Worm (Caenorhabditis elegans) whole organism, L1 larva: ENCODE results near the gene mex-6.

Source experiments
- egl-27 ChIP-seq, 2 experiments: fragments of 150-350 bp in 1 of 2; sonication (generic microtip); optimal IDR thresholded peaks; 3 replicates each; lab custom pipeline; 2017 to 2018; ENCODE audit warnings: missing biosample characterization in 2 of 2, missing genetic modification characterization in 2 of 2, missing genetic modification reagents in 2 of 2
- fos-1 ChIP-seq: fragments of 150-350 bp; optimal IDR thresholded peaks from 2 replicates; lab custom pipeline; 2014; ENCODE audit warnings: missing biosample characterization, missing genetic modification characterization
- lin-13 ChIP-seq: fragments of 150-350 bp; optimal IDR thresholded peaks from 2 replicates; lab custom pipeline; 2014; ENCODE audit warnings: missing biosample characterization, missing genetic modification reagents, missing genetic modification characterization
- lsy-2 ChIP-seq, 2 experiments: fragments of 150-350 bp; optimal IDR thresholded peaks; 2 replicates each; lab custom pipeline; 2014; ENCODE audit warnings: missing biosample characterization in 2 of 2, missing genetic modification characterization in 2 of 2
- pqm-1 ChIP-seq: sonication (generic microtip); optimal IDR thresholded peaks from 3 replicates; lab custom pipeline; 2017; ENCODE audit warnings: missing biosample characterization, missing genetic modification characterization
- sup-37 ChIP-seq: fragments of 200-800 bp; sonication (Bioruptor generic); optimal IDR thresholded peaks from 2 replicates; lab custom pipeline; 2018; ENCODE audit warnings: mild to moderate bottlenecking, missing genetic modification characterization, missing compliant biosample characterization

ce11 chrII:9485081-9485730, 38.8 kb upstream of the mex-6 start:
- TF ChIP-seq sup-37 (GFP tag; lab: Kevin White, UChicago) (no peak), lsy-2 (tag; optimal IDR thresholded peaks at IDR 0.05; lab: Kevin White, UChicago) (no peak), pqm-1 (tag; lab: Kevin White, UChicago) (no peak), lin-13 (GFP tag; lab: Kevin White, UChicago) (no peak), egl-27 (tag; optimal IDR thresholded peaks at IDR 0.05; lab: Kevin White, UChicago) (no peak), fos-1 (tag; lab: Kevin White, UChicago) (no peak)
